Fruit fly (Drosophila melanogaster) whole organism, prepupa: ENCODE measurements around the gene pum.

Source experiments
- CG10631 ChIP-seq: fragments of 200-800 bp; sonication (Bioruptor generic); optimal IDR thresholded peaks from 2 replicates; lab custom pipeline; 2016; ENCODE audit warnings: missing biosample characterization, missing genetic modification characterization
- CG11902 ChIP-seq: fragments of 200-800 bp; sonication (Bioruptor generic); optimal IDR thresholded peaks from 3 replicates; lab custom pipeline; 2016; ENCODE audit warnings: missing biosample characterization, missing genetic modification characterization
- CG1621 ChIP-seq: fragments of 200-800 bp; sonication (Bioruptor generic); optimal IDR thresholded peaks from 3 replicates; lab custom pipeline; 2018; ENCODE audit warnings: missing biosample characterization, mild to moderate bottlenecking, missing genetic modification characterization
- CG3032 ChIP-seq: fragments of 200-800 bp; optimal IDR thresholded peaks from 2 replicates; lab custom pipeline; 2019; ENCODE audit warnings: missing biosample characterization, mild to moderate bottlenecking, missing genetic modification characterization, moderate library complexity
- CG6792 ChIP-seq: fragments of 200-800 bp; sonication (Bioruptor generic); optimal IDR thresholded peaks from 3 replicates; lab custom pipeline; 2016; ENCODE audit warnings: missing biosample characterization, missing genetic modification characterization
- CG6854 ChIP-seq: fragments of 200-800 bp; sonication (Bioruptor generic); optimal IDR thresholded peaks from 2 replicates; lab custom pipeline; 2017; ENCODE audit warnings: missing biosample characterization, mild to moderate bottlenecking, missing genetic modification characterization
- Lpt ChIP-seq: fragments of 200-800 bp; sonication (Bioruptor generic); optimal IDR thresholded peaks from 3 replicates; lab custom pipeline; 2016; ENCODE audit warnings: missing biosample characterization, missing genetic modification characterization
- Sox102F ChIP-seq: fragments of 200-800 bp; sonication (Bioruptor generic); optimal IDR thresholded peaks from 2 replicates; lab custom pipeline; 2016; ENCODE audit warnings: missing biosample characterization, mild to moderate bottlenecking, missing genetic modification characterization
- eg ChIP-seq: fragments of 200-800 bp; sonication (Bioruptor generic); IDR thresholded peaks from 3 replicates; pipeline ENCODE4 v1.3.6; 2022; ENCODE audit warnings: missing biosample characterization, missing genetic modification characterization

DNA sequence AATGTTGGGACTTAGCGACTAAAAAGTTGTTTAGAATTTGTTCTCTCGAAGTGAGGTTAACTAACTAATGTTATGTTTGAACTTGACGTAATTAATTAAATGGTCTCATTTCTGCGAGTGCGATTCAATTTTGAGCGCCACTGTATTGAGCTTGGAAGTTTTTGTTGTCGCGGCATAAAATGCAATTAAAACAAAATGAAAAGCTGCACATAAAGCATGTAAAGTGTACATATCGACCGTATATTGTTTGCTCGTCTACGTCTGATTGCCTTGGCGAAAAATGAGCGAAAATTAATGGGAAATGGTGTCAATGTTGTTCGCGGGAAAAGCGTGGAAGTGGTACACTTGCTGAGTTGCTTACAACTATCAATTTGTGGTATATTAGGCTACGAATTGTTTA, 220.6 kb downstream of the pum start:
- TF ChIP-seq Lpt (GFP tag; lab: Kevin White, UChicago) (no peak), CG10631 (GFP tag; lab: Kevin White, UChicago) (no peak), CG11902 (GFP tag; lab: Kevin White, UChicago) (no peak), Sox102F (GFP tag; lab: Kevin White, UChicago) (no peak), CG6792 (GFP tag; lab: Kevin White, UChicago) (no peak), CG3032 (no peak), CG6854 (GFP tag; lab: Kevin White, UChicago) (no peak), eg (GFP tag; lab: Robert Waterston, UW) (no peak), CG1621 (tag; lab: Kevin White, UChicago) (no peak)
